Worm (Caenorhabditis elegans): ENCODE measurements around the gene ZC196.4.

- no peak for TF ChIP-seq ama-1 (optimal IDR thresholded peaks at IDR 0.05)
- no peak for TF ChIP-seq ets-7 (tag; optimal IDR thresholded peaks at IDR 0.05)
- no peak for TF ChIP-seq tra-4 (tag; optimal IDR thresholded peaks at IDR 0.05)
- no peak for TF ChIP-seq scrt-1 (GFP tag; IDR thresholded peaks at IDR 0.05)
- TF ChIP-seq pes-1 (GFP tag; IDR thresholded peaks at IDR 0.05) = no peak
Measured at ce11 chrV:8730991-8731390, 1.9 kb upstream of the ZC196.4 start.

Measured in whole organism, early embryonic.